Worm (Caenorhabditis elegans): ENCODE data around the gene C44H4.4.

Gene C44H4.4

ce11 chrX:14541992-14542391, 46.9 kb downstream of the C44H4.4 start, which contains the start of gene fbxa-81:
Gene fbxa-81, minus strand, starts transcription at chrX:14542092.
- TF ChIP-seq blmp-1 (tag; optimal IDR thresholded peaks at IDR 0.05; ENCODE audit: insufficient read depth) (no peak), aly-2 (tag; optimal IDR thresholded peaks at IDR 0.05) (no peak), nhr-21 (tag; optimal IDR thresholded peaks at IDR 0.05) (no peak), sma-9 (GFP tag; optimal IDR thresholded peaks at IDR 0.05) (no peak), sma-9 (tag; optimal IDR thresholded peaks at IDR 0.05) (no peak), nhr-77 (tag; optimal IDR thresholded peaks at IDR 0.05) (no peak), ztf-4 (tag; optimal IDR thresholded peaks at IDR 0.05) (no peak), elt-1 (tag; optimal IDR thresholded peaks at IDR 0.05) (no peak), mdl-1 (tag; optimal IDR thresholded peaks at IDR 0.05) (no peak), gmeb-1 (tag; optimal IDR thresholded peaks at IDR 0.05) (no peak), Y55F3AM.14 (GFP tag; optimal IDR thresholded peaks at IDR 0.05) (no peak), snpc-4 (tag; optimal IDR thresholded peaks at IDR 0.05) (no peak), alr-1 (tag; optimal IDR thresholded peaks at IDR 0.05) (no peak), ceh-82 (tag; optimal IDR thresholded peaks at IDR 0.05) (no peak), lin-13 (GFP tag; optimal IDR thresholded peaks at IDR 0.05) (no peak), ama-1 (optimal IDR thresholded peaks at IDR 0.05) (no peak), dmd-4 (tag; optimal IDR thresholded peaks at IDR 0.05) (no peak), nhr-6 (tag; optimal IDR thresholded peaks at IDR 0.05) (no peak)

ce11 chrX:14539468-14539867, 49.4 kb downstream of the C44H4.4 start:
- TF ChIP-seq lin-13 (GFP tag; optimal IDR thresholded peaks at IDR 0.05) (no peak), ama-1 (optimal IDR thresholded peaks at IDR 0.05) (no peak), unc-62 (GFP tag; optimal IDR thresholded peaks at IDR 0.05) (no peak), nhr-237 (tag; optimal IDR thresholded peaks at IDR 0.05) (no peak), sma-9 (GFP tag; optimal IDR thresholded peaks at IDR 0.05) (peak; percentile 5), sma-9 (tag; optimal IDR thresholded peaks at IDR 0.05) (no peak), sma-3 (GFP tag; optimal IDR thresholded peaks at IDR 0.05) (no peak), nhr-23 (tag; optimal IDR thresholded peaks at IDR 0.05) (no peak), nhr-129 (tag; optimal IDR thresholded peaks at IDR 0.05) (no peak), lin-39 (tag; optimal IDR thresholded peaks at IDR 0.05) (no peak), crh-2 (tag; optimal IDR thresholded peaks at IDR 0.05) (no peak), skn-1 (tag; optimal IDR thresholded peaks at IDR 0.05) (no peak), unc-39 (tag; optimal IDR thresholded peaks at IDR 0.05) (no peak), gmeb-1 (tag; optimal IDR thresholded peaks at IDR 0.05) (peak; percentile 31), ztf-4 (tag; optimal IDR thresholded peaks at IDR 0.05) (no peak), Y55F3AM.14 (GFP tag; optimal IDR thresholded peaks at IDR 0.05) (no peak), nhr-12 (tag; optimal IDR thresholded peaks at IDR 0.05) (no peak), fos-1 (tag; optimal IDR thresholded peaks at IDR 0.05) (peak; percentile 51), sem-4 (tag; optimal IDR thresholded peaks at IDR 0.05) (no peak), nhr-6 (tag; optimal IDR thresholded peaks at IDR 0.05) (no peak)

ce11 chrX:14537625-14538024, 51.3 kb downstream of the C44H4.4 start:
- peak; percentile 29 for TF ChIP-seq fos-1 (tag; optimal IDR thresholded peaks at IDR 0.05)
- no peak for TF ChIP-seq zag-1 (tag; optimal IDR thresholded peaks at IDR 0.05)

- TF ChIP-seq crh-2 (tag; optimal IDR thresholded peaks at IDR 0.05) (no peak), F13H6.1 (tag; optimal IDR thresholded peaks at IDR 0.05) (no peak), nhr-10 (tag; optimal IDR thresholded peaks at IDR 0.05) (no peak), mab-5 (tag; optimal IDR thresholded peaks at IDR 0.05) (no peak), Y55F3AM.14 (GFP tag; optimal IDR thresholded peaks at IDR 0.05) (no peak), lin-13 (GFP tag; optimal IDR thresholded peaks at IDR 0.05) (no peak), mbf-1 (tag; optimal IDR thresholded peaks at IDR 0.05) (no peak), egl-27 (tag; optimal IDR thresholded peaks at IDR 0.05) (no peak), nhr-11 (tag; optimal IDR thresholded peaks at IDR 0.05) (no peak), fos-1 (tag; optimal IDR thresholded peaks at IDR 0.05) (no peak), ama-1 (optimal IDR thresholded peaks at IDR 0.05) (no peak), nhr-25 (tag; optimal IDR thresholded peaks at IDR 0.05) (no peak), sma-3 (GFP tag; optimal IDR thresholded peaks at IDR 0.05) (no peak), nhr-77 (tag; optimal IDR thresholded peaks at IDR 0.05) (no peak)
Observed at ce11 chrX:14535913-14536312, 53.0 kb downstream of the C44H4.4 start.
